Worm (Caenorhabditis elegans) whole organism, L3 larva: ENCODE results near the gene T13C5.9.

Experiments used
- R02D3.7 ChIP-seq: fragments of 150-350 bp; optimal IDR thresholded peaks from 2 replicates; lab custom pipeline; 2014; ENCODE audit warnings: missing biosample characterization, missing genetic modification characterization
- ZK546.5 ChIP-seq: sonication (generic microtip); optimal IDR thresholded peaks from 2 replicates; lab custom pipeline; 2017; ENCODE audit warnings: missing biosample characterization, missing genetic modification characterization
- aly-2 ChIP-seq: fragments of 150-350 bp; optimal IDR thresholded peaks from 2 replicates; lab custom pipeline; 2014; ENCODE audit warnings: missing biosample characterization, missing genetic modification characterization
- ama-1 ChIP-seq: fragments of 150-350 bp; optimal IDR thresholded peaks from 2 replicates; lab custom pipeline; 2018
- ceh-16 ChIP-seq: sonication (generic microtip); optimal IDR thresholded peaks from 2 replicates; lab custom pipeline; 2017; ENCODE audit warnings: missing biosample characterization, missing genetic modification characterization
- ceh-28 ChIP-seq: fragments of 150-350 bp; optimal IDR thresholded peaks from 2 replicates; lab custom pipeline; 2014; ENCODE audit warnings: missing biosample characterization, missing genetic modification reagents, missing genetic modification characterization
- ceh-82 ChIP-seq: fragments of 150-350 bp; optimal IDR thresholded peaks from 2 replicates; lab custom pipeline; 2014; ENCODE audit warnings: missing biosample characterization, missing genetic modification characterization
- ceh-9 ChIP-seq: sonication (generic microtip); optimal IDR thresholded peaks from 2 replicates; lab custom pipeline; 2018; ENCODE audit warnings: missing biosample characterization, missing genetic modification characterization
- daf-12 ChIP-seq: fragments of 150-350 bp; optimal IDR thresholded peaks from 2 replicates; lab custom pipeline; 2014; ENCODE audit warnings: missing biosample characterization, missing genetic modification reagents, missing genetic modification characterization
- egl-27 ChIP-seq: sonication (generic microtip); optimal IDR thresholded peaks from 4 replicates; lab custom pipeline; 2017; ENCODE audit warnings: missing biosample characterization, missing genetic modification reagents, missing genetic modification characterization
- egl-5 ChIP-seq: fragments of 150-350 bp; optimal IDR thresholded peaks from 2 replicates; lab custom pipeline; 2017; ENCODE audit warnings: missing biosample characterization, missing genetic modification reagents, missing genetic modification characterization, inconsistent platforms
- elt-1 ChIP-seq: fragments of 150-350 bp; optimal IDR thresholded peaks from 2 replicates; lab custom pipeline; 2014; ENCODE audit warnings: missing biosample characterization, missing genetic modification characterization
- elt-2 ChIP-seq: sonication (generic microtip); optimal IDR thresholded peaks from 2 replicates; lab custom pipeline; 2016; ENCODE audit warnings: missing genetic modification reagents, mild to moderate bottlenecking, missing genetic modification characterization, missing compliant biosample characterization
- elt-3 ChIP-seq, 3 experiments: fragments of 150-350 bp in 1 of 3; sonication (generic microtip) in 2 of 3; optimal IDR thresholded peaks; 2 replicates in 2 of 3; 4 replicates in 1 of 3; lab custom pipeline; 2014 to 2017; ENCODE audit warnings: missing biosample characterization in 3 of 3, missing genetic modification characterization in 3 of 3
- eor-1 ChIP-seq, 2 experiments: fragments of 150-350 bp; optimal IDR thresholded peaks; 2 replicates each; lab custom pipeline; 2014 to 2018; ENCODE audit warnings: missing biosample characterization in 2 of 2, missing genetic modification characterization in 2 of 2
- fkh-10 ChIP-seq: sonication (generic microtip); optimal IDR thresholded peaks from 2 replicates; lab custom pipeline; 2017; ENCODE audit warnings: missing biosample characterization, missing genetic modification reagents, missing genetic modification characterization
- fkh-2 ChIP-seq: fragments of 150-350 bp; optimal IDR thresholded peaks from 2 replicates; lab custom pipeline; 2014; ENCODE audit warnings: missing biosample characterization, missing genetic modification reagents, missing genetic modification characterization
- fos-1 ChIP-seq: fragments of 150-350 bp; optimal IDR thresholded peaks from 2 replicates; lab custom pipeline; 2014; ENCODE audit warnings: missing biosample characterization, missing genetic modification characterization
- hmg-11 ChIP-seq: sonication (generic microtip); optimal IDR thresholded peaks from 2 replicates; lab custom pipeline; 2016; ENCODE audit warnings: missing genetic modification characterization, missing compliant biosample characterization
- jun-1 ChIP-seq: fragments of 150-350 bp; optimal IDR thresholded peaks from 2 replicates; lab custom pipeline; 2014; ENCODE audit warnings: missing biosample characterization, missing genetic modification reagents, missing genetic modification characterization
- lin-15B ChIP-seq: fragments of 150-350 bp; optimal IDR thresholded peaks from 2 replicates; lab custom pipeline; 2014; ENCODE audit warnings: missing biosample characterization, missing genetic modification characterization
- lin-39 ChIP-seq: fragments of 150-350 bp; optimal IDR thresholded peaks from 2 replicates; lab custom pipeline; 2018; ENCODE audit warnings: missing biosample characterization, missing genetic modification reagents, missing genetic modification characterization
- lsy-12 ChIP-seq: sonication (generic microtip); optimal IDR thresholded peaks from 2 replicates; lab custom pipeline; 2016; ENCODE audit warnings: mild to moderate bottlenecking, missing genetic modification characterization, missing compliant biosample characterization
- mdl-1 ChIP-seq: fragments of 150-350 bp; optimal IDR thresholded peaks from 2 replicates; lab custom pipeline; 2014; ENCODE audit warnings: missing biosample characterization, missing genetic modification characterization
- mml-1 ChIP-seq: fragments of 150-350 bp; sonication (generic microtip); optimal IDR thresholded peaks from 3 replicates; lab custom pipeline; 2014; ENCODE audit warnings: missing biosample characterization, missing genetic modification characterization
- nfya-1 ChIP-seq: sonication (generic microtip); optimal IDR thresholded peaks from 2 replicates; lab custom pipeline; 2017; ENCODE audit warnings: missing genetic modification characterization, mild to moderate bottlenecking, missing compliant biosample characterization, antibody characterized with exemption, moderate library complexity; ENCODE audit not compliant: insufficient read depth
- nhr-11 ChIP-seq: fragments of 150-350 bp; optimal IDR thresholded peaks from 2 replicates; lab custom pipeline; 2014; ENCODE audit warnings: missing biosample characterization, missing genetic modification characterization
- nhr-12 ChIP-seq: fragments of 150-350 bp; optimal IDR thresholded peaks from 2 replicates; lab custom pipeline; 2014; ENCODE audit warnings: missing biosample characterization, missing genetic modification characterization
- nhr-23 ChIP-seq: fragments of 150-350 bp; optimal IDR thresholded peaks from 2 replicates; lab custom pipeline; 2014; ENCODE audit warnings: missing biosample characterization, missing genetic modification reagents, missing genetic modification characterization
- nhr-237 ChIP-seq: fragments of 150-350 bp; optimal IDR thresholded peaks from 2 replicates; lab custom pipeline; 2014; ENCODE audit warnings: missing biosample characterization, missing genetic modification characterization
- nhr-25 ChIP-seq: sonication (generic microtip); optimal IDR thresholded peaks from 2 replicates; lab custom pipeline; 2017; ENCODE audit warnings: missing biosample characterization, missing genetic modification characterization
- nhr-28 ChIP-seq: fragments of 150-350 bp; optimal IDR thresholded peaks from 2 replicates; lab custom pipeline; 2014; ENCODE audit warnings: missing biosample characterization, missing genetic modification characterization
- nhr-43 ChIP-seq: sonication (generic microtip); optimal IDR thresholded peaks from 2 replicates; lab custom pipeline; 2016; ENCODE audit warnings: mild to moderate bottlenecking, missing genetic modification characterization, missing compliant biosample characterization; ENCODE audit not compliant: poor library complexity, severe bottlenecking
- nhr-67 ChIP-seq: fragments of 150-350 bp; optimal IDR thresholded peaks from 2 replicates; lab custom pipeline; 2014; ENCODE audit warnings: missing biosample characterization, missing genetic modification characterization
- nhr-76 ChIP-seq: fragments of 150-350 bp; sonication (generic microtip); optimal IDR thresholded peaks from 5 replicates; lab custom pipeline; 2014; ENCODE audit warnings: missing biosample characterization, missing genetic modification characterization
- nhr-77 ChIP-seq: fragments of 150-350 bp; optimal IDR thresholded peaks from 2 replicates; lab custom pipeline; 2014; ENCODE audit warnings: missing biosample characterization, missing genetic modification characterization
- pha-4 ChIP-seq: fragments of 150-350 bp; optimal IDR thresholded peaks from 2 replicates; lab custom pipeline; 2014; ENCODE audit warnings: missing biosample characterization, missing genetic modification reagents, missing genetic modification characterization
- pqm-1 ChIP-seq: fragments of 150-350 bp; optimal IDR thresholded peaks from 2 replicates; lab custom pipeline; 2017; ENCODE audit warnings: missing biosample characterization, missing genetic modification characterization, inconsistent platforms
- sea-2 ChIP-seq: fragments of 150-350 bp; sonication (generic microtip); optimal IDR thresholded peaks from 4 replicates; lab custom pipeline; 2014; ENCODE audit warnings: missing biosample characterization, missing genetic modification reagents, missing genetic modification characterization
- skn-1 ChIP-seq: fragments of 150-350 bp; optimal IDR thresholded peaks from 2 replicates; lab custom pipeline; 2014; ENCODE audit warnings: missing biosample characterization, missing genetic modification characterization
- snpc-4 ChIP-seq: fragments of 150-350 bp; optimal IDR thresholded peaks from 2 replicates; lab custom pipeline; 2014; ENCODE audit warnings: missing biosample characterization, missing genetic modification characterization
- tbx-2 ChIP-seq: sonication (generic microtip); optimal IDR thresholded peaks from 2 replicates; lab custom pipeline; 2016; ENCODE audit warnings: mild to moderate bottlenecking, missing genetic modification characterization, missing compliant biosample characterization
- unc-39 ChIP-seq: sonication (generic microtip); optimal IDR thresholded peaks from 4 replicates; lab custom pipeline; 2017; ENCODE audit warnings: missing biosample characterization, missing genetic modification characterization
- unc-62 ChIP-seq: fragments of 150-350 bp; sonication (generic microtip); optimal IDR thresholded peaks from 4 replicates; lab custom pipeline; 2014; ENCODE audit warnings: missing biosample characterization, missing genetic modification reagents, missing genetic modification characterization
- zag-1 ChIP-seq: fragments of 150-350 bp; optimal IDR thresholded peaks from 2 replicates; lab custom pipeline; 2014; ENCODE audit warnings: missing biosample characterization, missing genetic modification characterization
- ztf-4 ChIP-seq: fragments of 150-350 bp; optimal IDR thresholded peaks from 2 replicates; lab custom pipeline; 2014; ENCODE audit warnings: missing biosample characterization, missing genetic modification characterization

Gene T13C5.9

ce11 chrX:6208463-6208862 lies 18.4 kb downstream of the T13C5.9 start, which contains the start of gene C14F11.7:
TSS of gene C14F11.7 (minus strand) at chrX:6208563.
- no peak for TF ChIP-seq nhr-12 (tag; lab: Kevin White, UChicago)

DNA sequence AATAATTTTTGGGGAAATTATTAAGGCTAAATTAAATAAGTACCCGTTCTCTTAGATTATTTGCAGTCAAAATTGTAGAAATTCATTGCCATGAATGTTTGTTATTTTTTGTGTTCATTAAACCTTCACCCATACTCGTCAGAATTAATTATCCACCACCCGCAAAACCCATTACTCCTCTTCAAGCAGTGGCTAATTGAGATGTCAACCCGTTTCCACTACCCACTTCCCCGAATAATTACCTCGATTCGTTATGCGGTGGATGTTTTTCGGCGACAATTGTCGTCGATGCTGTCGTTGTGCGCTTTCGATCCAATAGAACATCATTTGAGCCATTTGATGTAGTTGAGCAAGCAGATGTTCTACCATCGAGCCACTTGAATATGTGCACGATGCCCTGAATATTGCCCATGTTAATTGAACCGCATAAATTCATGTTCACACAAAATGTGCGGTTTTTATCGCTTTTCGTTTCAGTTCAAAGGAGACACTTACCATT lies 21.3 kb downstream of the T13C5.9 start:
- no peak for TF ChIP-seq mml-1 (tag; lab: Kevin White, UChicago)
- no peak for TF ChIP-seq snpc-4 (tag; lab: Kevin White, UChicago)
- TF ChIP-seq egl-5, result no peak
- TF ChIP-seq egl-27 (tag; lab: Kevin White, UChicago), result no peak
- no peak for TF ChIP-seq ama-1 (lab: Kevin White, UChicago)
- no peak for TF ChIP-seq nhr-76 (tag; lab: Kevin White, UChicago)
- TF ChIP-seq unc-62 (GFP tag; lab: Kevin White, UChicago), result no peak
- TF ChIP-seq pqm-1 (tag; lab: Kevin White, UChicago), result no peak
- no peak for TF ChIP-seq sea-2
- TF ChIP-seq ZK546.5 (tag; lab: Kevin White, UChicago), result no peak

ce11 chrX:6216551-6216950 lies 26.5 kb downstream of the T13C5.9 start, which contains the start of gene lrch-1:
TSS of gene lrch-1 (minus strand) at chrX:6216651.
- TF ChIP-seq zag-1 (tag; lab: Kevin White, UChicago) (no peak), nhr-23 (no peak)

DNA sequence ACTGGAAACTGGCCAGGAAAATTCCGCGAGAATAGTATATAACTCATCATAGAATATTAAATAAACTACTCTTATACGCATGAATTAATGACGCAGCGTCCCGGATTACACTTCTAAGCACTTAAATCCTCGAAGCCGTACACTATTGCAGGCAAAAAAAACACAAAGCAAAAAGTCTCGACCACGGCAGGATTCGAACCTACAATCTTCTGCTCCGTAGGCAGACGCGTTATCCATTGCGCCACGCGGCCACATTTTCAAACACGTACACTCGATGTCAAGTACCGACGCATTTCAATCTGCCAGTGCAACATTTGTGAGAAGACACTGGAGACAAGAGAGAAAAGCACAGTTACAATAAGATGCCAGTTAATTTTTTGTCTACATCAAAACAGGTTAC lies 29.8 kb downstream of the T13C5.9 start:
- TF ChIP-seq ztf-4 (tag; lab: Kevin White, UChicago) (no peak), nhr-43 (peak; percentile 34), elt-3 (tag; optimal IDR thresholded peaks at IDR 0.05; lab: Kevin White, UChicago) (no peak), fos-1 (no peak), nhr-28 (tag; lab: Kevin White, UChicago) (no peak), ceh-82 (tag; lab: Kevin White, UChicago) (no peak), eor-1 (tag; optimal IDR thresholded peaks at IDR 0.05; lab: Kevin White, UChicago) (no peak), jun-1 (tag; lab: Kevin White, UChicago) (peak; percentile 53), nhr-77 (tag; lab: Kevin White, UChicago) (no peak), snpc-4 (tag; lab: Kevin White, UChicago) (no peak), elt-1 (tag; lab: Kevin White, UChicago) (no peak), unc-39 (no peak), pqm-1 (tag; lab: Kevin White, UChicago) (no peak), lsy-12 (tag; lab: Kevin White, UChicago) (no peak), daf-12 (tag; lab: Kevin White, UChicago) (no peak), nhr-23 (no peak), ceh-28 (tag; lab: Kevin White, UChicago) (no peak), nhr-11 (tag; lab: Kevin White, UChicago) (no peak), fkh-10 (GFP tag; lab: Kevin White, UChicago) (no peak), mdl-1 (tag; lab: Kevin White, UChicago) (no peak), nhr-237 (no peak), R02D3.7 (tag; lab: Kevin White, UChicago) (peak; percentile 12), skn-1 (peak; percentile 15), elt-2 (peak; percentile 35), sea-2 (no peak), aly-2 (tag; lab: Kevin White, UChicago) (no peak), nhr-76 (tag; lab: Kevin White, UChicago) (no peak), tbx-2 (peak; percentile 7), fkh-2 (tag; lab: Kevin White, UChicago) (no peak), ceh-9 (tag; lab: Kevin White, UChicago) (no peak), unc-62 (GFP tag; lab: Kevin White, UChicago) (no peak), lin-15B (no peak), hmg-11 (tag; lab: Kevin White, UChicago) (peak; percentile 52), mml-1 (tag; lab: Kevin White, UChicago) (no peak), ama-1 (lab: Kevin White, UChicago) (no peak), zag-1 (tag; lab: Kevin White, UChicago) (no peak), egl-5 (peak; percentile 38), nhr-12 (tag; lab: Kevin White, UChicago) (no peak), nhr-25 (tag; lab: Kevin White, UChicago) (peak; percentile 53), egl-27 (tag; lab: Kevin White, UChicago) (peak; percentile 33), lin-39 (tag; lab: Kevin White, UChicago) (peak; percentile 57), nfya-1 (tag; lab: Kevin White, UChicago) (peak; percentile 39), ceh-16 (tag; lab: Kevin White, UChicago) (no peak), nhr-67 (tag; lab: Kevin White, UChicago) (no peak), ZK546.5 (tag; lab: Kevin White, UChicago) (no peak), pha-4 (tag; lab: Kevin White, UChicago) (peak; percentile 50)
